Fruit fly (Drosophila melanogaster) whole organism, prepupa: ENCODE measurements around the gene Teh2.

Source experiments
- Blimp-1 ChIP-seq: fragments of 200-800 bp; sonication (Bioruptor generic); optimal IDR thresholded peaks from 3 replicates; lab custom pipeline; 2017; ENCODE audit warnings: missing biosample characterization, missing genetic modification characterization, mild to moderate bottlenecking, moderate library complexity, missing genetic modification reagents
- CG10631 ChIP-seq: fragments of 200-800 bp; sonication (Bioruptor generic); optimal IDR thresholded peaks from 2 replicates; lab custom pipeline; 2016; ENCODE audit warnings: missing biosample characterization, missing genetic modification characterization
- CG10669 ChIP-seq: fragments of 200-800 bp; sonication (Bioruptor generic); optimal IDR thresholded peaks from 3 replicates; lab custom pipeline; 2018; ENCODE audit warnings: missing biosample characterization, mild to moderate bottlenecking, missing genetic modification characterization, moderate library complexity
- CG11294 ChIP-seq: fragments of 200-800 bp; sonication (Bioruptor generic); IDR thresholded peaks from 2 replicates; pipeline ENCODE4 v1.3.6; 2022; ENCODE audit warnings: missing biosample characterization, missing genetic modification characterization
- CG11762 ChIP-seq: fragments of 200-800 bp; sonication (Bioruptor generic); optimal IDR thresholded peaks from 3 replicates; lab custom pipeline; 2016; ENCODE audit warnings: missing biosample characterization, missing genetic modification characterization; ENCODE audit not compliant: insufficient read depth
- CG11902 ChIP-seq: fragments of 200-800 bp; sonication (Bioruptor generic); optimal IDR thresholded peaks from 3 replicates; lab custom pipeline; 2016; ENCODE audit warnings: missing biosample characterization, missing genetic modification characterization
- CG15336 ChIP-seq: fragments of 200-800 bp; sonication (Bioruptor generic); IDR thresholded peaks from 2 replicates; pipeline ENCODE4 v1.3.6; 2022; ENCODE audit warnings: missing biosample characterization, missing genetic modification characterization
- CG1621 ChIP-seq: fragments of 200-800 bp; sonication (Bioruptor generic); optimal IDR thresholded peaks from 3 replicates; lab custom pipeline; 2018; ENCODE audit warnings: missing biosample characterization, mild to moderate bottlenecking, missing genetic modification characterization
- CG16779 ChIP-seq: fragments of 200-800 bp; sonication (Bioruptor generic); optimal IDR thresholded peaks from 3 replicates; lab custom pipeline; 2017; ENCODE audit warnings: missing biosample characterization, mild to moderate bottlenecking, missing genetic modification characterization
- CG3032 ChIP-seq: fragments of 200-800 bp; optimal IDR thresholded peaks from 2 replicates; lab custom pipeline; 2019; ENCODE audit warnings: missing biosample characterization, mild to moderate bottlenecking, missing genetic modification characterization, moderate library complexity
- CG31627 ChIP-seq: fragments of 200-800 bp; sonication (Bioruptor generic); optimal IDR thresholded peaks from 3 replicates; lab custom pipeline; 2016; ENCODE audit warnings: missing biosample characterization, missing genetic modification characterization
- CG32006 ChIP-seq: fragments of 200-800 bp; sonication (Bioruptor generic); optimal IDR thresholded peaks from 3 replicates; lab custom pipeline; 2017; ENCODE audit warnings: missing biosample characterization, mild to moderate bottlenecking, missing genetic modification characterization
- CG34406 ChIP-seq: fragments of 200-800 bp; sonication (Bioruptor generic); optimal IDR thresholded peaks from 3 replicates; lab custom pipeline; 2016; ENCODE audit warnings: missing biosample characterization, missing genetic modification characterization
- CG3919 ChIP-seq: fragments of 200-800 bp; sonication (Bioruptor generic); optimal IDR thresholded peaks from 3 replicates; lab custom pipeline; 2016; ENCODE audit warnings: missing biosample characterization, missing genetic modification characterization
- CG4318 ChIP-seq: fragments of 200-800 bp; sonication (Bioruptor generic); optimal IDR thresholded peaks from 3 replicates; lab custom pipeline; 2017; ENCODE audit warnings: missing biosample characterization, mild to moderate bottlenecking, missing genetic modification characterization
- CG6163 ChIP-seq: fragments of 200-800 bp; sonication (Bioruptor generic); IDR thresholded peaks from 3 replicates; pipeline ENCODE4 v1.3.6; 2022; ENCODE audit warnings: missing biosample characterization, missing genetic modification characterization
- CG6792 ChIP-seq: fragments of 200-800 bp; sonication (Bioruptor generic); optimal IDR thresholded peaks from 3 replicates; lab custom pipeline; 2016; ENCODE audit warnings: missing biosample characterization, missing genetic modification characterization
- CG6808 ChIP-seq: fragments of 200-800 bp; sonication (Bioruptor generic); optimal IDR thresholded peaks from 3 replicates; lab custom pipeline; 2017; ENCODE audit warnings: missing biosample characterization, missing genetic modification characterization, mild to moderate bottlenecking, moderate library complexity, missing genetic modification reagents
- CG6854 ChIP-seq: fragments of 200-800 bp; sonication (Bioruptor generic); optimal IDR thresholded peaks from 2 replicates; lab custom pipeline; 2017; ENCODE audit warnings: missing biosample characterization, mild to moderate bottlenecking, missing genetic modification characterization
- CG8119 ChIP-seq: fragments of 200-800 bp; sonication (Bioruptor generic); IDR thresholded peaks from 3 replicates; pipeline ENCODE4 v1.3.6; 2022; ENCODE audit warnings: missing biosample characterization, missing genetic modification characterization
- CG8319 ChIP-seq: fragments of 200-800 bp; sonication (Bioruptor generic); optimal IDR thresholded peaks from 3 replicates; lab custom pipeline; 2016; ENCODE audit warnings: missing biosample characterization, missing genetic modification characterization
- CG9139 ChIP-seq: fragments of 200-800 bp; sonication (Bioruptor generic); optimal IDR thresholded peaks from 3 replicates; lab custom pipeline; 2017; ENCODE audit warnings: missing biosample characterization, mild to moderate bottlenecking, missing genetic modification characterization
- Eip93F ChIP-seq: fragments of 200-800 bp; sonication (Bioruptor generic); optimal IDR thresholded peaks from 2 replicates; lab custom pipeline; 2016; ENCODE audit warnings: missing biosample characterization, mild to moderate bottlenecking, missing genetic modification characterization
- Ets96B ChIP-seq: fragments of 200-800 bp; optimal IDR thresholded peaks from 2 replicates; lab custom pipeline; 2019; ENCODE audit warnings: missing biosample characterization, mild to moderate bottlenecking, missing genetic modification characterization, moderate library complexity
- Gug ChIP-seq: fragments of 200-800 bp; sonication (Bioruptor generic); IDR thresholded peaks from 2 replicates; pipeline ENCODE4 v1.3.6; 2022; ENCODE audit warnings: missing biosample characterization, missing genetic modification characterization
- Hr38 ChIP-seq: sonication (Bioruptor generic); optimal IDR thresholded peaks from 2 replicates; lab custom pipeline; 2016; ENCODE audit warnings: missing biosample characterization, missing genetic modification characterization
- Hr39 ChIP-seq: fragments of 200-800 bp; sonication (Bioruptor generic); optimal IDR thresholded peaks from 2 replicates; lab custom pipeline; 2016; ENCODE audit warnings: missing biosample characterization, missing genetic modification characterization
- Hr4 ChIP-seq: fragments of 200-800 bp; sonication (Bioruptor generic); optimal IDR thresholded peaks from 3 replicates; lab custom pipeline; 2016; ENCODE audit warnings: missing biosample characterization, missing genetic modification characterization
- Lpt ChIP-seq: fragments of 200-800 bp; sonication (Bioruptor generic); optimal IDR thresholded peaks from 3 replicates; lab custom pipeline; 2016; ENCODE audit warnings: missing biosample characterization, missing genetic modification characterization
- Met ChIP-seq: fragments of 200-800 bp; sonication (Bioruptor generic); optimal IDR thresholded peaks from 3 replicates; lab custom pipeline; 2016; ENCODE audit warnings: missing biosample characterization, missing genetic modification characterization
- OdsH ChIP-seq: fragments of 200-800 bp; sonication (Bioruptor generic); optimal IDR thresholded peaks from 3 replicates; lab custom pipeline; 2016; ENCODE audit warnings: missing biosample characterization, missing genetic modification characterization
- Smox ChIP-seq: fragments of 200-800 bp; sonication (Bioruptor generic); optimal IDR thresholded peaks from 3 replicates; lab custom pipeline; 2016; ENCODE audit warnings: missing biosample characterization, missing genetic modification characterization
- Sox102F ChIP-seq: fragments of 200-800 bp; sonication (Bioruptor generic); optimal IDR thresholded peaks from 2 replicates; lab custom pipeline; 2016; ENCODE audit warnings: missing biosample characterization, mild to moderate bottlenecking, missing genetic modification characterization
- Sox14 ChIP-seq: fragments of 200-800 bp; sonication (Bioruptor generic); optimal IDR thresholded peaks from 3 replicates; lab custom pipeline; 2016; ENCODE audit warnings: missing biosample characterization, missing genetic modification characterization
- Sox15 ChIP-seq: fragments of 200-800 bp; sonication (Bioruptor generic); optimal IDR thresholded peaks from 3 replicates; lab custom pipeline; 2016; ENCODE audit warnings: missing biosample characterization, missing genetic modification characterization
- achi ChIP-seq: fragments of 200-800 bp; sonication (Bioruptor generic); optimal IDR thresholded peaks from 3 replicates; lab custom pipeline; 2016; ENCODE audit warnings: missing biosample characterization, missing genetic modification characterization
- cyc ChIP-seq: fragments of 200-800 bp; sonication (Bioruptor generic); optimal IDR thresholded peaks from 3 replicates; lab custom pipeline; 2016; ENCODE audit warnings: missing biosample characterization, missing genetic modification characterization
- dac ChIP-seq: fragments of 200-800 bp; sonication (Bioruptor generic); optimal IDR thresholded peaks from 2 replicates; lab custom pipeline; 2017; ENCODE audit warnings: missing biosample characterization, mild to moderate bottlenecking, missing genetic modification characterization
- eg ChIP-seq: fragments of 200-800 bp; sonication (Bioruptor generic); IDR thresholded peaks from 3 replicates; pipeline ENCODE4 v1.3.6; 2022; ENCODE audit warnings: missing biosample characterization, missing genetic modification characterization
- fd59A ChIP-seq: fragments of 200-800 bp; sonication (Bioruptor generic); optimal IDR thresholded peaks from 2 replicates; lab custom pipeline; 2017; ENCODE audit warnings: missing biosample characterization, mild to moderate bottlenecking, missing genetic modification characterization, missing genetic modification reagents
- fd85E ChIP-seq: fragments of 200-800 bp; sonication (Bioruptor generic); optimal IDR thresholded peaks from 3 replicates; lab custom pipeline; 2016; ENCODE audit warnings: missing biosample characterization, missing genetic modification characterization
- net ChIP-seq: fragments of 200-800 bp; sonication (Bioruptor generic); optimal IDR thresholded peaks from 3 replicates; lab custom pipeline; 2016; ENCODE audit warnings: missing biosample characterization, missing genetic modification characterization
- pdm3 ChIP-seq: fragments of 200-800 bp; sonication (Bioruptor generic); optimal IDR thresholded peaks from 3 replicates; lab custom pipeline; 2016; ENCODE audit warnings: missing biosample characterization, missing genetic modification characterization
- salr ChIP-seq, 2 experiments: fragments of 200-800 bp; sonication (Bioruptor generic); optimal IDR thresholded peaks; 3 replicates each; lab custom pipeline; 2016 to 2018; ENCODE audit warnings: missing biosample characterization in 2 of 2, missing genetic modification characterization in 2 of 2, mild to moderate bottlenecking in 1 of 2
- spab ChIP-seq: fragments of 200-800 bp; sonication (Bioruptor generic); optimal IDR thresholded peaks from 2 replicates; lab custom pipeline; 2017; ENCODE audit warnings: missing biosample characterization, mild to moderate bottlenecking, missing genetic modification characterization, missing genetic modification reagents
- ss ChIP-seq, 2 experiments: fragments of 200-800 bp; sonication (Bioruptor generic); optimal IDR thresholded peaks; 2 replicates in 1 of 2; 3 replicates in 1 of 2; lab custom pipeline; 2017 to 2018; ENCODE audit warnings: mild to moderate bottlenecking in 2 of 2, missing biosample characterization in 2 of 2, missing genetic modification characterization in 2 of 2, moderate library complexity in 1 of 2
- svp ChIP-seq: fragments of 200-800 bp; sonication (Bioruptor generic); peaks from one replicate; lab custom pipeline; 2016; ENCODE audit warnings: missing biosample characterization, missing genetic modification characterization
- vri ChIP-seq: fragments of 200-800 bp; sonication (Bioruptor generic); optimal IDR thresholded peaks from 3 replicates; lab custom pipeline; 2016; ENCODE audit warnings: missing biosample characterization, mild to moderate bottlenecking, missing genetic modification characterization

Teh2 gene

DNA sequence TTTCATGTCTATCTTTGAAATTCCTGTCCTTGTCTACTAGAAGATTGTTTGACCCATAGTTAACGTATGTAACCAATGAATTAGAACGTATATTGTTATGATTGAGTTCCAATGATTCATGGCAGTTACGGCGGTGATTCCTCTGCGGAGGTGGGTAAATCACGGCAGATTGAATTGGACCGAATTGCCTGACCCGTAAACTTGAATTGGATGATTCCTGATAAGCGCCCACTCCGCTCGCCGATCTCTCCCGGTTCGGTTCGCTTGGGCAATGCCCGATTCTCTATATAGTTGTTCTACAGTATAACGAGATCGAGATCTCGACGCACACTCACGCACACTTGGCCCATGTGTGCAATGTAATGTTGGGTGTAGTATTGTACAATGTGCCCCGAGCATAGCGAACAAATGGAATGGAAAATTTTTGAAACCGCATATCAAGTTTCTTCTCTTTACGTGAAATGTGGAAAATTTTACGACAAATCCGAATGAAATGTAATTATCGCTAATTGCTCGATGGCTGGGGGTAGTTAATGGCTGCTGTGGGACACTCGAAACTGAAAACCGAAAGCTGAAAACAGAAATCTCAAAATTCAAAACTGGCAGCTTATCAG is 43.7 kb upstream of the Teh2 start:
- TF ChIP-seq CG31627 (GFP tag; lab: Kevin White, UChicago) = no peak
- peak; percentile 96 for TF ChIP-seq svp (GFP tag; lab: Kevin White, UChicago)
- no peak for TF ChIP-seq CG34406 (GFP tag; lab: Kevin White, UChicago)
- no peak for TF ChIP-seq Gug
- TF ChIP-seq achi = no peak
- no peak for TF ChIP-seq ss (GFP tag; optimal IDR thresholded peaks at IDR 0.05; lab: Kevin White, UChicago)

DNA sequence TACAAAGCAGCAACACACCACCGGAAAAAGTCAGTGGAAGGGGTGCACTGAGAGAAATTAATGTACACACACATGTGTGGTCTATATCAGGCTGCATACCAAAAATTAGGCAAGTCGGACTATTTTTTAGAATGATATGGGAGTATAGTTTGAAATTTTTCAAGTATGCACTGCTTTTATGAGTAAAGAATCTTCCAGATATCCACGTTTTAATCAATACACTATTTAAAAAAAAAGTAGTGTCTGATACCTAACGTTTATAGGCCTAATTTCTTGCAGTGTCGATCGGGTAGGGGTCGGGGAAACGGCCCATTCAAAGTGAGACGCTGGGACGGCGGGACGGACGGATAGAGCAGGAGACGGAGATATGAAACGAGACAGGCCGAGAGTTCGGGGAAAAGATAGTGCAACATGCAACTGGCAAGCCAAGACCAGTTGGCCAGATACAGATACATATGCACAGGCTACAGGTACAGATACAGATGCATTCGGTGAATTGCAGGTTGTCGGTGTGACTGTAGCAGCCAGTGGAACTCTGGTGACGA is 42.6 kb upstream of the Teh2 start:
- TF ChIP-seq salr (GFP tag; optimal IDR thresholded peaks at IDR 0.05; lab: Kevin White, UChicago) (peak; percentile 86 to 92), eg (GFP tag; lab: Robert Waterston, UW) (peak; percentile 90), Gug (peak; percentile 85), CG6808 (GFP tag; lab: Kevin White, UChicago) (peak; percentile 95), vri (GFP tag; lab: Kevin White, UChicago) (no peak), CG8319 (GFP tag; lab: Kevin White, UChicago) (peak; percentile 82), CG3032 (tag; lab: Kevin White, UChicago) (peak; percentile 94), Lpt (GFP tag; lab: Kevin White, UChicago) (peak; percentile 92), CG4318 (peak; percentile 93), CG8119 (peak; percentile 96), Hr4 (GFP tag; lab: Kevin White, UChicago) (peak; percentile 97), CG10631 (GFP tag; lab: Kevin White, UChicago) (peak; percentile 91), pdm3 (GFP tag; lab: Kevin White, UChicago) (peak; percentile 93), CG32006 (GFP tag; lab: Kevin White, UChicago) (peak; percentile 97), CG11294 (GFP tag; lab: Robert Waterston, UW) (peak; percentile 73), CG11902 (GFP tag; lab: Kevin White, UChicago) (peak; percentile 79), OdsH (peak; percentile 94), cyc (GFP tag; lab: Kevin White, UChicago) (peak; percentile 65), Hr38 (no peak), CG3919 (GFP tag; lab: Kevin White, UChicago) (peak; percentile 93), Met (GFP tag; lab: Kevin White, UChicago) (peak; percentile 66), spab (peak; percentile 93), CG16779 (tag; lab: Kevin White, UChicago) (peak; percentile 86), svp (GFP tag; lab: Kevin White, UChicago) (peak; percentile 75), CG6854 (GFP tag; lab: Kevin White, UChicago) (no peak), Smox (peak; percentile 33), CG6792 (peak; percentile 83), dac (GFP tag; lab: Kevin White, UChicago) (peak; percentile 92), CG1621 (tag; lab: Kevin White, UChicago) (peak; percentile 88), CG34406 (GFP tag; lab: Kevin White, UChicago) (peak; percentile 81), Sox102F (GFP tag; lab: Kevin White, UChicago) (peak; percentile 39), Ets96B (tag; lab: Kevin White, UChicago) (peak; percentile 93), CG11762 (peak; percentile 91), Eip93F (GFP tag; lab: Kevin White, UChicago) (no peak), CG6163 (GFP tag; lab: Robert Waterston, UW) (peak; percentile 87), net (GFP tag; lab: Kevin White, UChicago) (peak; percentile 89), CG9139 (peak; percentile 87), Sox15 (GFP tag; lab: Kevin White, UChicago) (peak; percentile 81), Hr39 (GFP tag; lab: Kevin White, UChicago) (peak; percentile 64), fd59A (GFP tag; lab: Kevin White, UChicago) (peak; percentile 93), CG15336 (GFP tag; lab: Robert Waterston, UW) (peak; percentile 93), achi (peak; percentile 89), Sox14 (peak; percentile 91), fd85E (GFP tag; lab: Kevin White, UChicago) (peak; percentile 55), Blimp-1 (GFP tag; lab: Kevin White, UChicago) (no peak), CG10669 (GFP tag; lab: Kevin White, UChicago) (peak; percentile 93)
